Fruit fly (Drosophila melanogaster): ENCODE measurements around the gene CG46525.

CG46525 gene

dm6 chr3L:17474711-17475451, at the start of gene CG46525, which contains the start of gene UQCR-Q (continued):
- TF ChIP-seq BEAF-32 (GFP tag; optimal IDR thresholded peaks at IDR 0.05) (peak; percentile 45), stwl (tag; optimal IDR thresholded peaks at IDR 0.05) (peak; percentile 72), CG6254 (GFP tag; optimal IDR thresholded peaks at IDR 0.05) (no peak), vfl (GFP tag; optimal IDR thresholded peaks at IDR 0.05) (no peak), CG5180 (GFP tag; optimal IDR thresholded peaks at IDR 0.05) (no peak), ftz-f1 (GFP tag; optimal IDR thresholded peaks at IDR 0.05) (peak; percentile 80), CG4404 (GFP tag; IDR thresholded peaks at IDR 0.05) (no peak), sens (GFP tag) (peak; percentile 46), CG15601 (tag; optimal IDR thresholded peaks at IDR 0.05) (peak; percentile 58), sna (GFP tag; IDR thresholded peaks at IDR 0.05; ENCODE audit: partially characterized antibody) (no peak), chn (GFP tag; optimal IDR thresholded peaks at IDR 0.05) (no peak), CG8290 (GFP tag; optimal IDR thresholded peaks at IDR 0.05) (peak; percentile 1), CG8290 (tag; optimal IDR thresholded peaks at IDR 0.05) (peak in 1 of 2 experiments; percentile 67), Fer3 (tag; optimal IDR thresholded peaks at IDR 0.05) (no peak), H2.0 (GFP tag; IDR thresholded peaks at IDR 0.05) (no peak), ase (GFP tag; IDR thresholded peaks at IDR 0.05) (no peak), CG6683 (GFP tag; optimal IDR thresholded peaks at IDR 0.05) (no peak), ac (GFP tag; optimal IDR thresholded peaks at IDR 0.05) (no peak), tll (GFP tag; optimal IDR thresholded peaks at IDR 0.05) (peak in 1 of 2 experiments; percentile 15), HmgZ (tag; optimal IDR thresholded peaks at IDR 0.05) (peak; percentile 85), HLH54F (GFP tag; optimal IDR thresholded peaks at IDR 0.05) (peak; percentile 0), MESR4 (GFP tag; optimal IDR thresholded peaks at IDR 0.05) (peak; percentile 88), vvl (GFP tag; IDR thresholded peaks at IDR 0.05) (0 out of 2 replicates have a peak, but pooled peaks have one; percentile 26), Hsf (GFP tag; optimal IDR thresholded peaks at IDR 0.05) (no peak), CG10267 (tag; optimal IDR thresholded peaks at IDR 0.05) (peak; percentile 59), CG34422 (GFP tag; IDR thresholded peaks at IDR 0.05) (no peak), Abd-B (GFP tag; optimal IDR thresholded peaks at IDR 0.05) (peak; percentile 52), esg (GFP tag; conservative IDR thresholded peaks at IDR 0.05) (no peak), Six4 (GFP tag; optimal IDR thresholded peaks at IDR 0.05) (no peak), NFAT (GFP tag; IDR thresholded peaks at IDR 0.05) (0 out of 2 replicates have a peak, but pooled peaks have one; percentile 3), CG33213 (GFP tag; optimal IDR thresholded peaks at IDR 0.05) (peak; percentile 72), gt (GFP tag; IDR thresholded peaks at IDR 0.05) (no peak), CG1024 (GFP tag; IDR thresholded peaks at IDR 0.05) (no peak), Ptx1 (GFP tag; IDR thresholded peaks at IDR 0.05) (no peak), CG11504 (tag; optimal IDR thresholded peaks at IDR 0.05) (peak; percentile 37), CG4707 (GFP tag; optimal IDR thresholded peaks at IDR 0.05) (no peak), Antp (GFP tag; optimal IDR thresholded peaks at IDR 0.05) (no peak), emc (GFP tag; optimal IDR thresholded peaks at IDR 0.05) (no peak), TFAM (GFP tag; optimal IDR thresholded peaks at IDR 0.05) (no peak), H15 (GFP tag; IDR thresholded peaks at IDR 0.05) (no peak), CG13624 (GFP tag; optimal IDR thresholded peaks at IDR 0.05) (no peak), her (GFP tag; optimal IDR thresholded peaks at IDR 0.05) (no peak), CG9215 (GFP tag; IDR thresholded peaks at IDR 0.05) (no peak), CG18599 (GFP tag; optimal IDR thresholded peaks at IDR 0.05) (no peak), Oaz (GFP tag; IDR thresholded peaks at IDR 0.05) (no peak), MBD-R2 (GFP tag; IDR thresholded peaks at IDR 0.05) (peak; percentile 44), fd3F (GFP tag; optimal IDR thresholded peaks at IDR 0.05) (no peak), chif (GFP tag; optimal IDR thresholded peaks at IDR 0.05) (no peak), nerfin-2 (GFP tag; IDR thresholded peaks at IDR 0.05; ENCODE audit: partially characterized antibody) (no peak), Chrac-16 (GFP tag; optimal IDR thresholded peaks at IDR 0.05) (no peak)
